Fruit fly (Drosophila melanogaster) Kc167 (cell line): Measurements from ENCODE around the gene Arl6IP1.

Experiments used
- Myc ChIP-seq: fragments of >200 bp; optimal IDR thresholded peaks from 2 replicates; lab custom pipeline; 2017; ENCODE audit warnings: missing external identifiers
- h ChIP-seq: fragments of >200 bp; optimal IDR thresholded peaks from 3 replicates; lab custom pipeline; 2018; ENCODE audit warnings: missing external identifiers
- insv ChIP-seq: fragments of >200 bp; optimal IDR thresholded peaks from 3 replicates; lab custom pipeline; 2018; ENCODE audit warnings: missing external identifiers
- psq ChIP-seq: fragments of >200 bp; optimal IDR thresholded peaks from 2 replicates; lab custom pipeline; 2017; ENCODE audit warnings: missing external identifiers
- ttk ChIP-seq: sonication (Bioruptor generic); optimal IDR thresholded peaks from 2 replicates; lab custom pipeline; 2017; ENCODE audit warnings: missing external identifiers

DNA sequence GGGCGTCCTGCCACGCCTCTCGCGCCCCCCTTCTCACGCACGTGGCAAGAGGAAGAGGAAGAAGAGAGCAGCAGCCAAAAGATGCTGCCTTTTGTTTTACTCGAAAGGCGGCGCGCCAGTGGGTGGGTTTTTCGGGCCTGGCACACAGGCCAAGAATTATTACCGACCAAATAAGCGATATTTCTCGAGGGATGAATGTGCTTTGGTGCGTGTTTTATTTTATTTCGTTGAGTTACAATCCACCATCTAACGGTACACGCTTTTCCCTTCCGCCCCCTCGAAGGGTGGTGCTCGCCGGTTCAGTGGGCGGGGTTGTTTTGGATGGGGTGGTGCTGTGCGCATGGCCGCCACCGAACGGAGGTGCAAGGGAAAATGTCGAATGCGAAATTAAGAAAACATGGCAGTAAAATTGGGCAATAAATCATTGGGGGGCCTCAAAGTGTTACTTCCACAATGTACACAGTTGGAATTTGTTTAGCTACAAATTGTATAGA is 28.9 kb downstream of the Arl6IP1 start:
- TF ChIP-seq h: no peak
- no peak for TF ChIP-seq insv (lab: Kevin White, UChicago)
- TF ChIP-seq psq (lab: Kevin White, UChicago): no peak
- TF ChIP-seq Myc (lab: Kevin White, UChicago): no peak
- no peak for TF ChIP-seq ttk (lab: Kevin White, UChicago)
